Fruit fly (Drosophila melanogaster) whole organism, embryonic: ENCODE measurements around the gene Kaz-m1.

Experiments used
- ATbp ChIP-seq: fragments of 200-800 bp; sonication (Bioruptor generic); optimal IDR thresholded peaks from 2 replicates; lab custom pipeline; 2017; ENCODE audit warnings: missing biosample characterization, mild to moderate bottlenecking, missing genetic modification characterization, missing genetic modification reagents
- B-H1 ChIP-seq: fragments of 200-800 bp; sonication (Bioruptor generic); IDR thresholded peaks from 3 replicates; pipeline ENCODE4 v1.3.6; 2022; ENCODE audit warnings: missing biosample characterization, missing genetic modification characterization
- BEAF-32 ChIP-seq: fragments of 200-800 bp; sonication (Bioruptor generic); optimal IDR thresholded peaks from 3 replicates; lab custom pipeline; 2017; ENCODE audit warnings: missing biosample characterization, missing genetic modification characterization, mild to moderate bottlenecking, moderate library complexity, missing genetic modification reagents
- Bteb2 ChIP-seq: fragments of 200-800 bp; sonication (Bioruptor generic); optimal IDR thresholded peaks from 2 replicates; lab custom pipeline; 2016; ENCODE audit warnings: missing biosample characterization, missing genetic modification characterization
- CG11504 ChIP-seq: fragments of 200-800 bp; sonication (Bioruptor generic); optimal IDR thresholded peaks from 3 replicates; lab custom pipeline; 2019; ENCODE audit warnings: missing biosample characterization, mild to moderate bottlenecking, missing genetic modification characterization, moderate library complexity
- CG11723 ChIP-seq: fragments of 200-800 bp; sonication (Bioruptor generic); optimal IDR thresholded peaks from 2 replicates; lab custom pipeline; 2017; ENCODE audit warnings: missing biosample characterization, mild to moderate bottlenecking, missing genetic modification characterization
- CG12104 ChIP-seq: fragments of 200-800 bp; sonication (Bioruptor generic); optimal IDR thresholded peaks from 3 replicates; lab custom pipeline; 2016; ENCODE audit warnings: missing biosample characterization, missing genetic modification characterization
- CG12391 ChIP-seq: fragments of 200-800 bp; sonication (Bioruptor generic); optimal IDR thresholded peaks from 3 replicates; lab custom pipeline; 2018; ENCODE audit warnings: missing biosample characterization, mild to moderate bottlenecking, missing genetic modification characterization, moderate library complexity
- CG12659 ChIP-seq: fragments of 200-800 bp; sonication (Bioruptor generic); optimal IDR thresholded peaks from 3 replicates; lab custom pipeline; 2017; ENCODE audit warnings: mild to moderate bottlenecking, missing biosample characterization, missing genetic modification reagents, missing genetic modification characterization
- CG13123 ChIP-seq: fragments of 200-800 bp; sonication (Bioruptor generic); optimal IDR thresholded peaks from 2 replicates; lab custom pipeline; 2016; ENCODE audit warnings: missing biosample characterization, missing genetic modification characterization
- CG13624 ChIP-seq: fragments of 200-800 bp; sonication (Bioruptor generic); optimal IDR thresholded peaks from 2 replicates; lab custom pipeline; 2016; ENCODE audit warnings: missing biosample characterization, missing genetic modification characterization
- CG13775 ChIP-seq: fragments of 200-800 bp; sonication (Bioruptor generic); optimal IDR thresholded peaks from 3 replicates; lab custom pipeline; 2017; ENCODE audit warnings: missing biosample characterization, mild to moderate bottlenecking, missing genetic modification characterization
- CG14441 ChIP-seq: fragments of 200-800 bp; sonication (Bioruptor generic); IDR thresholded peaks from 2 replicates; pipeline ENCODE4 v1.3.6; 2022; ENCODE audit warnings: missing biosample characterization, missing genetic modification characterization
- CG15601 ChIP-seq: fragments of 200-800 bp; sonication (Bioruptor generic); optimal IDR thresholded peaks from 3 replicates; lab custom pipeline; 2019; ENCODE audit warnings: missing biosample characterization, mild to moderate bottlenecking, missing genetic modification characterization, moderate library complexity
- CG18764 ChIP-seq: fragments of 200-800 bp; sonication (Bioruptor generic); optimal IDR thresholded peaks from 3 replicates; lab custom pipeline; 2016; ENCODE audit warnings: missing biosample characterization, missing genetic modification characterization
- CG30403 ChIP-seq: fragments of 200-800 bp; sonication (Bioruptor generic); optimal IDR thresholded peaks from 3 replicates; lab custom pipeline; 2016; ENCODE audit warnings: missing biosample characterization, missing genetic modification characterization
- CG31224 ChIP-seq: fragments of 200-800 bp; sonication (Bioruptor generic); IDR thresholded peaks from 2 replicates; pipeline ENCODE4 v1.3.6; 2022; ENCODE audit warnings: missing biosample characterization, missing genetic modification characterization
- CG31441 ChIP-seq: fragments of 200-800 bp; sonication (Bioruptor generic); IDR thresholded peaks from 2 replicates; pipeline ENCODE4 v1.3.6; 2022; ENCODE audit warnings: missing biosample characterization, missing genetic modification characterization
- CG32532 ChIP-seq: fragments of 200-800 bp; sonication (Bioruptor generic); IDR thresholded peaks from 2 replicates; pipeline ENCODE4 v1.3.6; 2022; ENCODE audit warnings: missing biosample characterization, missing genetic modification characterization
- CG4707 ChIP-seq: fragments of 200-800 bp; sonication (Bioruptor generic); optimal IDR thresholded peaks from 2 replicates; lab custom pipeline; 2018; ENCODE audit warnings: missing biosample characterization, mild to moderate bottlenecking, missing genetic modification characterization, moderate library complexity
- CG7271 ChIP-seq: fragments of 200-800 bp; sonication (Bioruptor generic); optimal IDR thresholded peaks from 2 replicates; lab custom pipeline; 2018; ENCODE audit warnings: missing biosample characterization, mild to moderate bottlenecking, missing genetic modification characterization, moderate library complexity
- CG7987 ChIP-seq: fragments of 200-800 bp; sonication (Bioruptor generic); optimal IDR thresholded peaks from 2 replicates; lab custom pipeline; 2018; ENCODE audit warnings: missing biosample characterization, mild to moderate bottlenecking, missing genetic modification characterization, moderate library complexity
- CG8359 ChIP-seq: fragments of 200-800 bp; sonication (Bioruptor generic); optimal IDR thresholded peaks from 2 replicates; lab custom pipeline; 2017; ENCODE audit warnings: missing biosample characterization, mild to moderate bottlenecking, missing genetic modification characterization, borderline replicate concordance
- Drgx ChIP-seq: fragments of 200-800 bp; sonication (Bioruptor generic); IDR thresholded peaks from 2 replicates; pipeline ENCODE4 v1.3.6; 2022; ENCODE audit warnings: missing biosample characterization, missing genetic modification characterization
- Ets97D ChIP-seq: fragments of 200-800 bp; sonication (Bioruptor generic); optimal IDR thresholded peaks from 3 replicates; lab custom pipeline; 2016; ENCODE audit warnings: missing biosample characterization, missing genetic modification characterization
- GATAe ChIP-seq: fragments of 200-800 bp; sonication (Bioruptor generic); conservative IDR thresholded peaks from 2 replicates; pipeline ENCODE4 v1.3.6; 2022; ENCODE audit warnings: missing biosample characterization, missing genetic modification characterization
- NC2α ChIP-seq: fragments of 200-800 bp; sonication (Bioruptor generic); optimal IDR thresholded peaks from 2 replicates; lab custom pipeline; 2016; ENCODE audit warnings: missing biosample characterization, missing genetic modification characterization
- Neu2 ChIP-seq: fragments of 200-800 bp; sonication (Bioruptor generic); optimal IDR thresholded peaks from 3 replicates; lab custom pipeline; 2016; ENCODE audit warnings: missing biosample characterization, missing genetic modification characterization, borderline replicate concordance
- Nf-YC ChIP-seq: fragments of 200-800 bp; optimal IDR thresholded peaks from 3 replicates; lab custom pipeline; 2019; ENCODE audit warnings: missing biosample characterization, mild to moderate bottlenecking, missing genetic modification characterization, moderate library complexity
- Side ChIP-seq: fragments of 200-800 bp; sonication (Bioruptor generic); optimal IDR thresholded peaks from 2 replicates; lab custom pipeline; 2016; ENCODE audit warnings: missing biosample characterization, missing genetic modification characterization
- Six4 ChIP-seq: fragments of 200-800 bp; sonication (Bioruptor generic); optimal IDR thresholded peaks from 2 replicates; lab custom pipeline; 2016; ENCODE audit warnings: missing biosample characterization, missing genetic modification characterization
- Xbp1 ChIP-seq: fragments of 200-800 bp; sonication (Bioruptor generic); optimal IDR thresholded peaks from 3 replicates; lab custom pipeline; 2016; ENCODE audit warnings: missing biosample characterization, mild to moderate bottlenecking, missing genetic modification characterization
- amos ChIP-seq: fragments of 200-800 bp; sonication (Bioruptor generic); IDR thresholded peaks from 2 replicates; pipeline ENCODE4 v1.3.6; 2022; ENCODE audit warnings: missing biosample characterization, missing genetic modification characterization; ENCODE audit not compliant: partially characterized antibody
- ci ChIP-seq: fragments of 200-800 bp; sonication (Bioruptor generic); IDR thresholded peaks from 3 replicates; pipeline ENCODE4 v1.3.6; 2022; ENCODE audit warnings: missing biosample characterization, missing genetic modification characterization
- crol ChIP-seq: fragments of 200-800 bp; sonication (Bioruptor generic); IDR thresholded peaks from 2 replicates; pipeline ENCODE4 v1.3.6; 2022; ENCODE audit warnings: missing biosample characterization, missing genetic modification characterization
- dysf ChIP-seq: fragments of 200-800 bp; sonication (Bioruptor generic); IDR thresholded peaks from 3 replicates; pipeline ENCODE4 v1.3.6; 2022; ENCODE audit warnings: missing biosample characterization, missing genetic modification characterization
- ems ChIP-seq: fragments of 200-800 bp; sonication (Bioruptor generic); optimal IDR thresholded peaks from 3 replicates; lab custom pipeline; 2016; ENCODE audit warnings: missing biosample characterization, missing genetic modification characterization
- exex ChIP-seq: fragments of 200-800 bp; sonication (Bioruptor generic); optimal IDR thresholded peaks from 4 replicates; lab custom pipeline; 2018; ENCODE audit warnings: missing biosample characterization, mild to moderate bottlenecking, missing genetic modification characterization, moderate library complexity
- gce ChIP-seq: fragments of 200-800 bp; sonication (Bioruptor generic); IDR thresholded peaks from 3 replicates; pipeline ENCODE4 v1.3.6; 2022; ENCODE audit warnings: missing biosample characterization, missing genetic modification characterization
- gfzf ChIP-seq: fragments of 200-800 bp; sonication (Bioruptor generic); optimal IDR thresholded peaks from 2 replicates; lab custom pipeline; 2016; ENCODE audit warnings: missing biosample characterization, mild to moderate bottlenecking, missing genetic modification characterization, moderate library complexity
- lbe ChIP-seq: fragments of 200-800 bp; sonication (Bioruptor generic); optimal IDR thresholded peaks from 2 replicates; lab custom pipeline; 2016; ENCODE audit warnings: missing biosample characterization, mild to moderate bottlenecking, missing genetic modification characterization
- lilli ChIP-seq: fragments of 200-800 bp; sonication (Bioruptor generic); optimal IDR thresholded peaks from 3 replicates; lab custom pipeline; 2016; ENCODE audit warnings: missing biosample characterization, missing genetic modification characterization
- org-1 ChIP-seq: fragments of 200-800 bp; sonication (Bioruptor generic); optimal IDR thresholded peaks from 2 replicates; lab custom pipeline; 2017; ENCODE audit warnings: missing biosample characterization, missing genetic modification characterization
- repo ChIP-seq: fragments of 200-800 bp; sonication (Bioruptor generic); optimal IDR thresholded peaks from 2 replicates; lab custom pipeline; 2016; ENCODE audit warnings: missing biosample characterization, missing genetic modification characterization
- sd ChIP-seq: fragments of 200-800 bp; sonication (Bioruptor generic); optimal IDR thresholded peaks from 3 replicates; lab custom pipeline; 2018; ENCODE audit warnings: missing biosample characterization, mild to moderate bottlenecking, missing genetic modification characterization, moderate library complexity
- sens-2 ChIP-seq: fragments of 200-800 bp; sonication (Bioruptor generic); IDR thresholded peaks from 2 replicates; pipeline ENCODE4 v1.3.6; 2022; ENCODE audit warnings: missing biosample characterization, missing genetic modification characterization
- sr ChIP-seq: fragments of 200-800 bp; sonication (Bioruptor generic); IDR thresholded peaks from 3 replicates; pipeline ENCODE4 v1.3.6; 2022; ENCODE audit warnings: missing biosample characterization, missing genetic modification characterization
- ttk ChIP-seq: fragments of 200-800 bp; sonication (Bioruptor generic); IDR thresholded peaks from 2 replicates; pipeline ENCODE4 v2.1.2; 2022; ENCODE audit warnings: missing biosample characterization, missing genetic modification characterization
- zen2 ChIP-seq: fragments of 200-800 bp; sonication (Bioruptor generic); IDR thresholded peaks from 3 replicates; pipeline ENCODE4 v1.3.6; 2022; ENCODE audit warnings: missing biosample characterization, missing genetic modification characterization; ENCODE audit not compliant: partially characterized antibody

The Kaz-m1 gene

dm6 chr3R:25996197-25997005 is 18.1 kb upstream of the Kaz-m1 start, which contains the start of gene CG43116 (continued):
- no peak for TF ChIP-seq BEAF-32 (GFP tag; lab: Kevin White, UChicago)
- no peak for TF ChIP-seq lbe (GFP tag; lab: Kevin White, UChicago)
- peak; percentile 66 for TF ChIP-seq ems (GFP tag; lab: Kevin White, UChicago)
- peak; percentile 66 for TF ChIP-seq NC2α (GFP tag; lab: Kevin White, UChicago)
- peak; percentile 49 for TF ChIP-seq CG4707 (GFP tag; lab: Kevin White, UChicago)
- no peak for TF ChIP-seq CG12659 (GFP tag; lab: Kevin White, UChicago)
- 0 out of 3 replicates have a peak, but pooled peaks have one; percentile 19 for TF ChIP-seq zen2 (GFP tag; lab: Robert Waterston, UW)
- peak; percentile 8 for TF ChIP-seq Neu2
- TF ChIP-seq CG13123 (GFP tag; lab: Kevin White, UChicago), result peak; percentile 71
- TF ChIP-seq Ets97D (GFP tag; lab: Kevin White, UChicago), result peak; percentile 23
- TF ChIP-seq Drgx (GFP tag; lab: Robert Waterston, UW), result peak; percentile 83
- peak; percentile 80 for TF ChIP-seq CG18764 (GFP tag; lab: Kevin White, UChicago)
- peak; percentile 56 for TF ChIP-seq B-H1
- peak; percentile 56 for TF ChIP-seq CG7271
- peak; percentile 73 for TF ChIP-seq crol (GFP tag; lab: Robert Waterston, UW)
- TF ChIP-seq CG15601 (tag; lab: Kevin White, UChicago), result peak; percentile 89
- no peak for TF ChIP-seq CG32532
- no peak for TF ChIP-seq gfzf (GFP tag; lab: Kevin White, UChicago)
- TF ChIP-seq CG13624 (GFP tag; lab: Kevin White, UChicago), result no peak
- peak; percentile 58 for TF ChIP-seq Side (GFP tag; lab: Kevin White, UChicago)
- TF ChIP-seq sr, result no peak; the same call in 2 of the 3 replicates
- peak; percentile 90 for TF ChIP-seq Xbp1 (GFP tag; lab: Kevin White, UChicago)
- TF ChIP-seq ttk, result peak; percentile 78
- peak; percentile 24 for TF ChIP-seq Bteb2 (GFP tag; lab: Kevin White, UChicago)
- 0 out of 2 replicates have a peak, but pooled peaks have one; percentile 14 for TF ChIP-seq CG31224 (GFP tag; lab: Robert Waterston, UW)
- TF ChIP-seq sens-2 (GFP tag; lab: Robert Waterston, UW), result peak; percentile 83
- no peak for TF ChIP-seq amos (GFP tag; lab: Robert Waterston, UW)
- no peak for TF ChIP-seq lilli
- TF ChIP-seq CG8359, result peak; percentile 74
- TF ChIP-seq dysf (GFP tag; lab: Robert Waterston, UW), result peak; percentile 71; the same call in 2 of the 3 replicates
- peak; percentile 83 for TF ChIP-seq CG30403
- peak; percentile 80; the same call in 2 of the 3 replicates for TF ChIP-seq gce (GFP tag; lab: Robert Waterston, UW)
- peak; percentile 91 for TF ChIP-seq CG13775 (GFP tag; lab: Kevin White, UChicago)
- peak; percentile 94 for TF ChIP-seq CG12391 (tag; lab: Kevin White, UChicago)
- no peak for TF ChIP-seq exex (tag; lab: Kevin White, UChicago)
- TF ChIP-seq CG11504 (tag; lab: Kevin White, UChicago), result no peak
- no peak for TF ChIP-seq repo (GFP tag; lab: Kevin White, UChicago)
- peak; percentile 61 for TF ChIP-seq CG12104
- peak; percentile 56 for TF ChIP-seq org-1
- TF ChIP-seq Nf-YC (tag; lab: Kevin White, UChicago), result no peak
- no peak for TF ChIP-seq sd (tag; lab: Kevin White, UChicago)
- TF ChIP-seq ATbp (GFP tag; lab: Kevin White, UChicago), result peak; percentile 85
- peak; percentile 91 for TF ChIP-seq Six4 (GFP tag; lab: Kevin White, UChicago)
- no peak for TF ChIP-seq GATAe
- TF ChIP-seq CG14441, result peak; percentile 53
- no peak for TF ChIP-seq CG31441 (GFP tag; lab: Robert Waterston, UW)
- no peak for TF ChIP-seq CG11723 (GFP tag; lab: Kevin White, UChicago)
- peak; percentile 88 for TF ChIP-seq ci
- TF ChIP-seq CG7987 (GFP tag; lab: Kevin White, UChicago), result peak; percentile 27
